Fruit fly (Drosophila melanogaster) whole organism, embryonic: ENCODE data around the gene Cad88C.

Experiments used
- Ada2b ChIP-seq: fragments of 200-800 bp; sonication (Bioruptor generic); IDR thresholded peaks from 2 replicates; pipeline ENCODE4 v1.3.6; 2022; ENCODE audit warnings: missing biosample characterization, missing genetic modification characterization
- CG10565 ChIP-seq: fragments of 200-800 bp; sonication (Bioruptor generic); optimal IDR thresholded peaks from 3 replicates; lab custom pipeline; 2016; ENCODE audit warnings: missing biosample characterization, mild to moderate bottlenecking, missing genetic modification characterization
- CG11398 ChIP-seq: fragments of 200-800 bp; sonication (Bioruptor generic); optimal IDR thresholded peaks from 2 replicates; lab custom pipeline; 2016; ENCODE audit warnings: missing biosample characterization, missing genetic modification characterization
- CG11723 ChIP-seq: fragments of 200-800 bp; sonication (Bioruptor generic); optimal IDR thresholded peaks from 2 replicates; lab custom pipeline; 2017; ENCODE audit warnings: missing biosample characterization, mild to moderate bottlenecking, missing genetic modification characterization
- CG12071 ChIP-seq: fragments of 200-800 bp; sonication (Bioruptor generic); optimal IDR thresholded peaks from 3 replicates; lab custom pipeline; 2018; ENCODE audit warnings: missing biosample characterization, mild to moderate bottlenecking, missing genetic modification characterization
- CG1233 ChIP-seq: fragments of 200-800 bp; sonication (Bioruptor generic); optimal IDR thresholded peaks from 4 replicates; lab custom pipeline; 2018; ENCODE audit warnings: missing biosample characterization, mild to moderate bottlenecking, missing genetic modification characterization
- CG1602 ChIP-seq: fragments of 200-800 bp; sonication (Bioruptor generic); optimal IDR thresholded peaks from 3 replicates; lab custom pipeline; 2016; ENCODE audit warnings: missing biosample characterization, missing genetic modification characterization
- CG17802 ChIP-seq: fragments of 200-800 bp; sonication (Bioruptor generic); optimal IDR thresholded peaks from 2 replicates; lab custom pipeline; 2018; ENCODE audit warnings: missing biosample characterization, mild to moderate bottlenecking, missing genetic modification characterization, moderate library complexity
- CG17829 ChIP-seq: fragments of 200-800 bp; optimal IDR thresholded peaks from 2 replicates; lab custom pipeline; 2019; ENCODE audit warnings: missing biosample characterization, mild to moderate bottlenecking, missing genetic modification characterization, moderate library complexity
- CG2120 ChIP-seq: fragments of 200-800 bp; sonication (Bioruptor generic); optimal IDR thresholded peaks from 3 replicates; lab custom pipeline; 2016; ENCODE audit warnings: missing biosample characterization, missing genetic modification characterization
- CG30431 ChIP-seq: fragments of 200-800 bp; sonication (Bioruptor generic); optimal IDR thresholded peaks from 2 replicates; lab custom pipeline; 2017; ENCODE audit warnings: missing biosample characterization, missing genetic modification characterization
- CG31365 ChIP-seq: fragments of 200-800 bp; sonication (Bioruptor generic); optimal IDR thresholded peaks from 2 replicates; lab custom pipeline; 2018; ENCODE audit warnings: missing biosample characterization, mild to moderate bottlenecking, missing genetic modification characterization
- CG32532 ChIP-seq: fragments of 200-800 bp; sonication (Bioruptor generic); IDR thresholded peaks from 2 replicates; pipeline ENCODE4 v1.3.6; 2022; ENCODE audit warnings: missing biosample characterization, missing genetic modification characterization
- CG33557 ChIP-seq: fragments of 200-800 bp; sonication (Bioruptor generic); optimal IDR thresholded peaks from 2 replicates; lab custom pipeline; 2019; ENCODE audit warnings: missing biosample characterization, mild to moderate bottlenecking, missing genetic modification characterization, moderate library complexity
- CG3995 ChIP-seq: fragments of 200-800 bp; sonication (Bioruptor generic); optimal IDR thresholded peaks from 3 replicates; lab custom pipeline; 2016; ENCODE audit warnings: missing biosample characterization, missing genetic modification characterization
- CG4424 ChIP-seq: fragments of 200-800 bp; sonication (Bioruptor generic); optimal IDR thresholded peaks from 3 replicates; lab custom pipeline; 2016; ENCODE audit warnings: missing biosample characterization, missing genetic modification characterization
- CG5180 ChIP-seq: fragments of 200-800 bp; sonication (Bioruptor generic); optimal IDR thresholded peaks from 3 replicates; lab custom pipeline; 2017; ENCODE audit warnings: missing biosample characterization, missing genetic modification characterization, mild to moderate bottlenecking, moderate library complexity, missing genetic modification reagents
- CG6272 ChIP-seq: fragments of 200-800 bp; sonication (Bioruptor generic); IDR thresholded peaks from 2 replicates; pipeline ENCODE4 v1.3.6; 2022; ENCODE audit warnings: missing biosample characterization, missing genetic modification characterization
- CG8359 ChIP-seq: fragments of 200-800 bp; sonication (Bioruptor generic); optimal IDR thresholded peaks from 2 replicates; lab custom pipeline; 2017; ENCODE audit warnings: missing biosample characterization, mild to moderate bottlenecking, missing genetic modification characterization, borderline replicate concordance
- CG9797 ChIP-seq: fragments of 200-800 bp; sonication (Bioruptor generic); optimal IDR thresholded peaks from 3 replicates; lab custom pipeline; 2018; ENCODE audit warnings: missing biosample characterization, mild to moderate bottlenecking, missing genetic modification characterization
- Doc2 ChIP-seq: fragments of 200-800 bp; sonication (Bioruptor generic); IDR thresholded peaks from 2 replicates; pipeline ENCODE4 v1.3.6; 2022; ENCODE audit warnings: missing biosample characterization, missing genetic modification characterization
- Dref ChIP-seq: fragments of 200-800 bp; sonication (Bioruptor generic); IDR thresholded peaks from 2 replicates; pipeline ENCODE4 v1.3.6; 2022; ENCODE audit warnings: missing biosample characterization, missing genetic modification characterization
- GATAe ChIP-seq: fragments of 200-800 bp; sonication (Bioruptor generic); conservative IDR thresholded peaks from 2 replicates; pipeline ENCODE4 v1.3.6; 2022; ENCODE audit warnings: missing biosample characterization, missing genetic modification characterization
- HLH54F ChIP-seq: fragments of 200-800 bp; sonication (Bioruptor generic); optimal IDR thresholded peaks from 3 replicates; lab custom pipeline; 2016; ENCODE audit warnings: missing biosample characterization, missing genetic modification characterization
- HmgZ ChIP-seq: fragments of 200-800 bp; sonication (Bioruptor generic); optimal IDR thresholded peaks from 2 replicates; lab custom pipeline; 2018; ENCODE audit warnings: missing biosample characterization, mild to moderate bottlenecking, missing genetic modification characterization
- Lhr ChIP-seq: fragments of 200-800 bp; sonication (Bioruptor generic); optimal IDR thresholded peaks from 3 replicates; lab custom pipeline; 2017; ENCODE audit warnings: mild to moderate bottlenecking, missing biosample characterization, missing genetic modification reagents, missing genetic modification characterization
- Max ChIP-seq: fragments of 200-800 bp; sonication (Bioruptor generic); optimal IDR thresholded peaks from 2 replicates; lab custom pipeline; 2016; ENCODE audit warnings: missing biosample characterization, mild to moderate bottlenecking, missing genetic modification characterization
- Mes4 ChIP-seq: fragments of 200-800 bp; sonication (Bioruptor generic); optimal IDR thresholded peaks from 2 replicates; lab custom pipeline; 2016; ENCODE audit warnings: missing biosample characterization, missing genetic modification characterization
- Nf-YC ChIP-seq: fragments of 200-800 bp; optimal IDR thresholded peaks from 3 replicates; lab custom pipeline; 2019; ENCODE audit warnings: missing biosample characterization, mild to moderate bottlenecking, missing genetic modification characterization, moderate library complexity
- NfI ChIP-seq: fragments of 200-800 bp; sonication (Bioruptor generic); optimal IDR thresholded peaks from 3 replicates; lab custom pipeline; 2018; ENCODE audit warnings: missing biosample characterization, mild to moderate bottlenecking, missing genetic modification characterization, moderate library complexity
- Sox102F ChIP-seq: fragments of 200-800 bp; sonication (Bioruptor generic); optimal IDR thresholded peaks from 2 replicates; lab custom pipeline; 2018; ENCODE audit warnings: missing biosample characterization, mild to moderate bottlenecking, missing genetic modification characterization, moderate library complexity
- ac ChIP-seq: fragments of 200-800 bp; sonication (Bioruptor generic); optimal IDR thresholded peaks from 3 replicates; lab custom pipeline; 2017; ENCODE audit warnings: missing biosample characterization, mild to moderate bottlenecking, missing genetic modification characterization
- ap ChIP-seq: fragments of 200-800 bp; sonication (Bioruptor generic); IDR thresholded peaks from 2 replicates; pipeline ENCODE4 v1.3.6; 2022; ENCODE audit warnings: missing biosample characterization, missing genetic modification characterization
- cad ChIP-seq: fragments of >200 bp; optimal IDR thresholded peaks from 2 replicates; lab custom pipeline; 2017; ENCODE audit warnings: missing biosample characterization, missing genetic modification characterization
- cato ChIP-seq: fragments of 200-800 bp; sonication (Bioruptor generic); optimal IDR thresholded peaks from 2 replicates; lab custom pipeline; 2016; ENCODE audit warnings: missing biosample characterization, missing genetic modification characterization, borderline replicate concordance
- ewg ChIP-seq: fragments of 200-800 bp; sonication (Bioruptor generic); optimal IDR thresholded peaks from 3 replicates; lab custom pipeline; 2017; ENCODE audit warnings: mild to moderate bottlenecking, missing biosample characterization, missing genetic modification reagents, missing genetic modification characterization
- exex ChIP-seq: fragments of 200-800 bp; sonication (Bioruptor generic); optimal IDR thresholded peaks from 4 replicates; lab custom pipeline; 2018; ENCODE audit warnings: missing biosample characterization, mild to moderate bottlenecking, missing genetic modification characterization, moderate library complexity
- gce ChIP-seq: fragments of 200-800 bp; sonication (Bioruptor generic); IDR thresholded peaks from 3 replicates; pipeline ENCODE4 v1.3.6; 2022; ENCODE audit warnings: missing biosample characterization, missing genetic modification characterization
- gcm2 ChIP-seq: fragments of 200-800 bp; sonication (Bioruptor generic); optimal IDR thresholded peaks from 2 replicates; lab custom pipeline; 2016; ENCODE audit warnings: missing biosample characterization, missing genetic modification characterization
- grn ChIP-seq: fragments of 200-800 bp; sonication (Bioruptor generic); optimal IDR thresholded peaks from 3 replicates; lab custom pipeline; 2017; ENCODE audit warnings: missing biosample characterization, missing genetic modification characterization
- ham ChIP-seq: fragments of 200-800 bp; sonication (Bioruptor generic); IDR thresholded peaks from 2 replicates; pipeline ENCODE4 v1.3.6; 2022; ENCODE audit warnings: missing biosample characterization, missing genetic modification characterization
- kay ChIP-seq: fragments of 200-800 bp; sonication (Bioruptor generic); optimal IDR thresholded peaks from 2 replicates; lab custom pipeline; 2016; ENCODE audit warnings: missing biosample characterization, missing genetic modification characterization
- onecut ChIP-seq: fragments of 200-800 bp; sonication (Bioruptor generic); IDR thresholded peaks from 2 replicates; pipeline ENCODE4 v1.3.6; 2022; ENCODE audit warnings: missing biosample characterization, missing genetic modification characterization
- sens-2 ChIP-seq: fragments of 200-800 bp; sonication (Bioruptor generic); IDR thresholded peaks from 2 replicates; pipeline ENCODE4 v1.3.6; 2022; ENCODE audit warnings: missing biosample characterization, missing genetic modification characterization
- tll ChIP-seq, 2 experiments: fragments of 200-800 bp in 1 of 2; fragments of >200 bp in 1 of 2; sonication (Bioruptor generic) in 1 of 2; optimal IDR thresholded peaks; 2 replicates each; lab custom pipeline; 2017 to 2019; ENCODE audit warnings: missing biosample characterization in 2 of 2, missing genetic modification characterization in 2 of 2, mild to moderate bottlenecking in 1 of 2, moderate library complexity in 1 of 2
- trh ChIP-seq: fragments of 200-800 bp; sonication (Bioruptor generic); optimal IDR thresholded peaks from 2 replicates; lab custom pipeline; 2016; ENCODE audit warnings: missing biosample characterization, missing genetic modification characterization
- vvl ChIP-seq: fragments of 200-800 bp; sonication (Bioruptor generic); IDR thresholded peaks from 2 replicates; pipeline ENCODE4 v1.3.6; 2022; ENCODE audit warnings: missing biosample characterization, missing genetic modification characterization
- wdn ChIP-seq: fragments of 200-800 bp; sonication (Bioruptor generic); IDR thresholded peaks from 2 replicates; pipeline ENCODE4 v1.3.6; 2022; ENCODE audit warnings: missing biosample characterization, missing genetic modification characterization
- zen2 ChIP-seq: fragments of 200-800 bp; sonication (Bioruptor generic); IDR thresholded peaks from 3 replicates; pipeline ENCODE4 v1.3.6; 2022; ENCODE audit warnings: missing biosample characterization, missing genetic modification characterization; ENCODE audit not compliant: partially characterized antibody

The Cad88C gene

DNA sequence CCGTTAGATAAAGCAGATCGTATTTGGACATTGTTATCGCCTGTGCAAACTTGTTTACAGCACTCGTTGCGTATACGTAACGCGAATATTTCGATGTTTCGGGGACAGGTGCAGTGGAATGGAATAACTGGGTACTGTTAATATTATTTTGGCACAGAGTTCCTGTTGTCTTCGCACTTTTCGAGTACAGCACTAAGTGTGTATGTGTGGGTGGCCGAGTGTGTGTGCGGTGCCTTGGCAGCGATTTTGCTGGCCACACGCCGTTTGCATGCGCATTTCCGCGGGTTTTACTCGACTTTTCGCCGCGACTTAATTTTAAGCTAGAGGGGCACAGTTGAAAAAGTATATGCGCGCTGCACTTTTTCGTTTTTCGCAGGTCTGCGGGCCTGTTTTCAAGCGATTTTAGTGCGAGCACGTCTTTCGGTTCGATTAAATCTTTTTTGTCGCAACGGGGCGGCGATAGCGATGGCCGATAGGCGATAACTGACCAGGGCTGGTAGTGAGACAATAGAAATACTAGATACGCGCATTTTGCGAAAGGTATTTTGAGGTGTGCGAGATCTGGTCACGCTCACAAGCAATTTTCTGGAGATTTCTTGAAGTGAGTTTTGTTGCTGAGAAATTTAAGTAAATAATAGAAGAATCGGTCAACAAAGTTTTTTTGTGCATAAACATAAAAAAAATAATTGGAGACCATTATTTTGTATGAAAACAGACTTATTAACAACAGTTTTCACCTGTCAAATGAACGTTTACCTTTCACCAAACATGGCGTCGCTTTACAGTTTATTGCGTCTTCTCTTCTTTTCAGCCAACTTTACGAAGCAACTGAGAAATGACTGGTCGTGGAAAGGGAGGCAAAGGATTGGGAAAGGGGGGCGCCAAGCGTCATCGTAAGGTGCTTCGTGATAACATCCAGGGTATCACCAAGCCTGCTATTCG lies 4.8 kb upstream of the Cad88C start, which contains the start of the genes put and His4r (continued):
- no peak for TF ChIP-seq CG11398 (GFP tag; lab: Kevin White, UChicago)
- TF ChIP-seq gcm2 (GFP tag; lab: Kevin White, UChicago): no peak
- TF ChIP-seq ham: no peak
- no peak for TF ChIP-seq trh (GFP tag; lab: Kevin White, UChicago)
- TF ChIP-seq CG1602 (GFP tag; lab: Kevin White, UChicago): no peak
- no peak for TF ChIP-seq Ada2b (GFP tag; lab: Robert Waterston, UW)
- TF ChIP-seq Mes4 (GFP tag; lab: Kevin White, UChicago): no peak
- no peak for TF ChIP-seq CG3995 (GFP tag; lab: Kevin White, UChicago)
- no peak for TF ChIP-seq ap (GFP tag; lab: Robert Waterston, UW)
- TF ChIP-seq tll (GFP tag; optimal IDR thresholded peaks at IDR 0.05; lab: Kevin White, UChicago): peak in 1 of 2 experiments; percentile 4
- TF ChIP-seq cad (GFP tag; lab: Kevin White, UChicago): no peak
- TF ChIP-seq Nf-YC (tag; lab: Kevin White, UChicago): peak; percentile 30
- no peak for TF ChIP-seq CG11723 (GFP tag; lab: Kevin White, UChicago)
- no peak for TF ChIP-seq CG31365 (tag; lab: Kevin White, UChicago)
- peak; percentile 11 for TF ChIP-seq CG4424 (GFP tag; lab: Kevin White, UChicago)
- no peak for TF ChIP-seq CG5180 (GFP tag; lab: Kevin White, UChicago)
- TF ChIP-seq GATAe: no peak
- peak; percentile 78 for TF ChIP-seq grn (GFP tag; lab: Kevin White, UChicago)
- peak; percentile 95 for TF ChIP-seq CG9797 (GFP tag; lab: Kevin White, UChicago)
- TF ChIP-seq Max (GFP tag; lab: Kevin White, UChicago): peak; percentile 39
- no peak for TF ChIP-seq Doc2 (GFP tag; lab: Robert Waterston, UW)
- TF ChIP-seq Lhr (GFP tag; lab: Kevin White, UChicago): peak; percentile 22
- TF ChIP-seq cato (GFP tag; lab: Kevin White, UChicago): no peak
- TF ChIP-seq CG10565 (GFP tag; lab: Kevin White, UChicago): no peak
- TF ChIP-seq CG1233 (GFP tag; lab: Kevin White, UChicago): no peak
- TF ChIP-seq CG30431 (GFP tag; lab: Kevin White, UChicago): no peak
- TF ChIP-seq Dref (GFP tag; lab: Robert Waterston, UW): peak; percentile 90
- TF ChIP-seq vvl (GFP tag; lab: Robert Waterston, UW): peak; percentile 50
- TF ChIP-seq CG32532 (GFP tag; lab: Robert Waterston, UW): peak; percentile 19; the same call in 1 of the 2 replicates
- peak; percentile 42 for TF ChIP-seq CG17802 (tag; lab: Kevin White, UChicago)
- no peak for TF ChIP-seq Sox102F
- no peak for TF ChIP-seq onecut
- no peak for TF ChIP-seq zen2 (GFP tag; lab: Robert Waterston, UW)
- no peak for TF ChIP-seq CG12071 (GFP tag; lab: Kevin White, UChicago)
- TF ChIP-seq exex: no peak
- TF ChIP-seq wdn (GFP tag; lab: Robert Waterston, UW): no peak
- no peak for TF ChIP-seq ac (GFP tag; lab: Kevin White, UChicago)
- TF ChIP-seq CG6272 (GFP tag; lab: Robert Waterston, UW): no peak
- TF ChIP-seq NfI: peak; percentile 20
- TF ChIP-seq gce (GFP tag; lab: Robert Waterston, UW): no peak
- TF ChIP-seq ewg (GFP tag; lab: Kevin White, UChicago): peak; percentile 7
- TF ChIP-seq CG33557: no peak
- peak; percentile 52 for TF ChIP-seq HmgZ (tag; lab: Kevin White, UChicago)
- TF ChIP-seq kay (GFP tag; lab: Kevin White, UChicago): no peak
- no peak for TF ChIP-seq sens-2 (GFP tag; lab: Robert Waterston, UW)
- TF ChIP-seq CG8359: no peak
- peak; percentile 38 for TF ChIP-seq CG2120 (GFP tag; lab: Kevin White, UChicago)
- peak; percentile 67 for TF ChIP-seq CG17829 (tag; lab: Kevin White, UChicago)
- TF ChIP-seq HLH54F (GFP tag; lab: Kevin White, UChicago): no peak
